Fruit fly (Drosophila melanogaster): Measurements from ENCODE around the gene CG9356.
A peak's percentile ranks its signal among the peaks of the same experiment; 100 is the strongest.

Gene CG9356

dm6 chr3R:9417577-9418334, 13.7 kb upstream of the CG9356 start, which contains the start of gene ps (continued):
- TF ChIP-seq Max (GFP tag; optimal IDR thresholded peaks at IDR 0.05) (peak; percentile 6), hth (optimal IDR thresholded peaks at IDR 0.05) (no peak), ttk (GFP tag; IDR thresholded peaks at IDR 0.05) (no peak), mirr (GFP tag; optimal IDR thresholded peaks at IDR 0.05) (peak; percentile 35), Dip2 (GFP tag; IDR thresholded peaks at IDR 0.05) (no peak), nom (GFP tag; optimal IDR thresholded peaks at IDR 0.05) (peak; percentile 50), Taf1 (GFP tag; IDR thresholded peaks at IDR 0.05) (no peak), CG4328 (GFP tag; optimal IDR thresholded peaks at IDR 0.05) (peak; percentile 5), CG6689 (GFP tag; IDR thresholded peaks at IDR 0.05) (no peak), Oaz (GFP tag; IDR thresholded peaks at IDR 0.05) (no peak), Nf-YC (tag; optimal IDR thresholded peaks at IDR 0.05) (peak; percentile 26), scrt (GFP tag; optimal IDR thresholded peaks at IDR 0.05) (peak; percentile 44), CG2889 (GFP tag; IDR thresholded peaks at IDR 0.05) (no peak), btn (GFP tag; optimal IDR thresholded peaks at IDR 0.05) (no peak), zf30C (GFP tag; optimal IDR thresholded peaks at IDR 0.05) (peak; percentile 19), CG17568 (GFP tag; optimal IDR thresholded peaks at IDR 0.05) (peak; percentile 27), Hr51 (GFP tag; optimal IDR thresholded peaks at IDR 0.05) (peak in 1 of 2 experiments; percentile 0), org-1 (GFP tag; optimal IDR thresholded peaks at IDR 0.05) (no peak), sd (tag; optimal IDR thresholded peaks at IDR 0.05) (peak; percentile 99), sens (GFP tag) (peak; percentile 86), Fer3 (tag; optimal IDR thresholded peaks at IDR 0.05) (peak; percentile 27), CG11696 (GFP tag; IDR thresholded peaks at IDR 0.05) (no peak), Dek (tag; optimal IDR thresholded peaks at IDR 0.05) (peak; percentile 21), Jarid2 (GFP tag; optimal IDR thresholded peaks at IDR 0.05) (peak; percentile 93), unpg (GFP tag; optimal IDR thresholded peaks at IDR 0.05) (peak; percentile 16), wek (GFP tag; optimal IDR thresholded peaks at IDR 0.05) (peak; percentile 3), Hsf (GFP tag; optimal IDR thresholded peaks at IDR 0.05) (no peak), CG3163 (GFP tag; optimal IDR thresholded peaks at IDR 0.05) (peak; percentile 80), Side (GFP tag; optimal IDR thresholded peaks at IDR 0.05) (no peak), gro (GFP tag; optimal IDR thresholded peaks at IDR 0.05) (peak; percentile 51), trem (tag; optimal IDR thresholded peaks at IDR 0.05) (no peak), CG8924 (tag; optimal IDR thresholded peaks at IDR 0.05) (peak; percentile 61), tin (GFP tag; optimal IDR thresholded peaks at IDR 0.05) (no peak)

- TF ChIP-seq CG9437 (GFP tag; optimal IDR thresholded peaks at IDR 0.05) = peak; percentile 56
- TF ChIP-seq zfh1 (GFP tag; IDR thresholded peaks at IDR 0.05) = no peak
- no peak for TF ChIP-seq CG7987 (GFP tag; optimal IDR thresholded peaks at IDR 0.05)
- TF ChIP-seq Atf6 (GFP tag; IDR thresholded peaks at IDR 0.05) = no peak
- no peak for TF ChIP-seq CG32772 (GFP tag; IDR thresholded peaks at IDR 0.05)
- TF ChIP-seq CG34224 (GFP tag; IDR thresholded peaks at IDR 0.05; ENCODE audit: partially characterized antibody) = no peak
- TF ChIP-seq chinmo (GFP tag; IDR thresholded peaks at IDR 0.05; ENCODE audit: partially characterized antibody) = no peak
Measured at dm6 chr3R:9416951-9417350, 12.9 kb upstream of the CG9356 start.

Measured in whole organism, embryonic.